Worm (Caenorhabditis elegans) whole organism, mixed stage, embryonic: ENCODE data around the gene emb-4.

ENCODE experiments used
- ceh-39 ChIP-seq: fragments of 150-350 bp; optimal IDR thresholded peaks from 2 replicates; lab custom pipeline; 2014; ENCODE audit warnings: missing biosample characterization, missing genetic modification characterization
- ceh-43 ChIP-seq: fragments of 200-800 bp; sonication (Bioruptor generic); optimal IDR thresholded peaks from 2 replicates; lab custom pipeline; 2018; ENCODE audit warnings: mild to moderate bottlenecking, missing genetic modification characterization, moderate library complexity, missing compliant biosample characterization
- ceh-83 ChIP-seq: fragments of 200-800 bp; sonication (Bioruptor generic); optimal IDR thresholded peaks from 2 replicates; lab custom pipeline; 2018; ENCODE audit warnings: mild to moderate bottlenecking, missing genetic modification characterization, missing compliant biosample characterization
- ces-1 ChIP-seq: fragments of 150-350 bp; optimal IDR thresholded peaks from 2 replicates; lab custom pipeline; 2014; ENCODE audit warnings: missing biosample characterization, missing genetic modification reagents, missing genetic modification characterization
- cnd-1 ChIP-seq: fragments of 200-800 bp; sonication (Bioruptor generic); optimal IDR thresholded peaks from 2 replicates; lab custom pipeline; 2018; ENCODE audit warnings: mild to moderate bottlenecking, missing genetic modification characterization, missing compliant biosample characterization
- drap-1 ChIP-seq: fragments of 200-800 bp; sonication (Bioruptor generic); optimal IDR thresholded peaks from 3 replicates; lab custom pipeline; 2018; ENCODE audit warnings: mild to moderate bottlenecking, missing genetic modification characterization, missing compliant biosample characterization
- lin-13 ChIP-seq: fragments of 150-350 bp; optimal IDR thresholded peaks from 2 replicates; lab custom pipeline; 2014; ENCODE audit warnings: missing biosample characterization, missing genetic modification characterization
- nhr-12 ChIP-seq: fragments of 150-350 bp; optimal IDR thresholded peaks from 2 replicates; lab custom pipeline; 2014; ENCODE audit warnings: missing biosample characterization, missing genetic modification characterization
- nhr-2 ChIP-seq: fragments of 150-350 bp; optimal IDR thresholded peaks from 2 replicates; lab custom pipeline; 2014; ENCODE audit warnings: missing biosample characterization, missing genetic modification characterization
- nhr-237 ChIP-seq: fragments of 150-350 bp; optimal IDR thresholded peaks from 2 replicates; lab custom pipeline; 2014; ENCODE audit warnings: missing biosample characterization, missing genetic modification characterization
- nhr-28 ChIP-seq: fragments of 150-350 bp; optimal IDR thresholded peaks from 2 replicates; lab custom pipeline; 2014; ENCODE audit warnings: missing biosample characterization, missing genetic modification characterization
- ztf-11 ChIP-seq: fragments of 150-350 bp; optimal IDR thresholded peaks from 2 replicates; lab custom pipeline; 2014; ENCODE audit warnings: missing biosample characterization, missing genetic modification characterization

The emb-4 gene

ce11 chrV:18810705-18811104, 84.1 kb downstream of the emb-4 start, which contains the start of gene C54E10.3:
Gene C54E10.3, plus strand, starts transcription at chrV:18811005.
- TF ChIP-seq cnd-1 (tag; lab: Kevin White, UChicago) (no peak), ceh-43 (no peak), nhr-12 (tag; lab: Kevin White, UChicago) (no peak), nhr-2 (tag; lab: Kevin White, UChicago) (no peak), ceh-39 (tag; lab: Kevin White, UChicago) (no peak), nhr-28 (no peak), drap-1 (no peak), ces-1 (GFP tag; lab: Kevin White, UChicago) (no peak), lin-13 (tag; lab: Kevin White, UChicago) (no peak), nhr-237 (no peak), ztf-11 (tag; lab: Kevin White, UChicago) (no peak), ceh-83 (GFP tag; lab: Kevin White, UChicago) (no peak)
